Worm (Caenorhabditis elegans) whole organism, L1 larva: ENCODE data around the gene srh-235.

Source experiments
- C16A3.4 ChIP-seq: fragments of 150-350 bp; optimal IDR thresholded peaks from 2 replicates; lab custom pipeline; 2014; ENCODE audit warnings: missing biosample characterization, missing genetic modification characterization
- efl-1 ChIP-seq, 4 experiments: fragments of 150-350 bp; optimal IDR thresholded peaks in 3 of 4; peaks in 1 of 4; 1 replicate in 1 of 4; 2 replicates in 3 of 4; lab custom pipeline; 2014; ENCODE audit warnings: missing biosample characterization in 2 of 4, missing genetic modification characterization in 2 of 4, missing genetic modification reagents in 2 of 4
- egl-27 ChIP-seq, 2 experiments: fragments of 150-350 bp in 1 of 2; sonication (generic microtip); optimal IDR thresholded peaks; 3 replicates each; lab custom pipeline; 2017 to 2018; ENCODE audit warnings: missing biosample characterization in 2 of 2, missing genetic modification characterization in 2 of 2, missing genetic modification reagents in 2 of 2
- grh-1 ChIP-seq: fragments of 200-800 bp; sonication (Bioruptor generic); IDR thresholded peaks from 2 replicates; pipeline ENCODE4 v1.3.6; 2022; ENCODE audit warnings: missing genetic modification reagents, missing genetic modification characterization, missing compliant biosample characterization
- lin-13 ChIP-seq: fragments of 150-350 bp; optimal IDR thresholded peaks from 2 replicates; lab custom pipeline; 2014; ENCODE audit warnings: missing biosample characterization, missing genetic modification reagents, missing genetic modification characterization
- lin-39 ChIP-seq: fragments of 150-350 bp; optimal IDR thresholded peaks from 2 replicates; lab custom pipeline; 2014; ENCODE audit warnings: missing biosample characterization, missing genetic modification reagents, missing genetic modification characterization
- nhr-12 ChIP-seq: sonication (generic microtip); optimal IDR thresholded peaks from 2 replicates; lab custom pipeline; 2017; ENCODE audit warnings: missing biosample characterization, missing genetic modification characterization
- nhr-28 ChIP-seq: fragments of 150-350 bp; optimal IDR thresholded peaks from 2 replicates; lab custom pipeline; 2014; ENCODE audit warnings: missing biosample characterization, missing genetic modification characterization
- nhr-77 ChIP-seq: fragments of 150-350 bp; optimal IDR thresholded peaks from 2 replicates; lab custom pipeline; 2014; ENCODE audit warnings: missing biosample characterization, missing genetic modification characterization
- pax-3 ChIP-seq: fragments of 200-800 bp; sonication (Bioruptor generic); optimal IDR thresholded peaks from 2 replicates; lab custom pipeline; 2018; ENCODE audit warnings: mild to moderate bottlenecking, missing genetic modification characterization, moderate library complexity, missing compliant biosample characterization
- unc-98 ChIP-seq: fragments of 200-800 bp; sonication (Bioruptor generic); IDR thresholded peaks from 2 replicates; pipeline ENCODE4 v1.3.6; 2022; ENCODE audit warnings: missing genetic modification characterization, missing compliant biosample characterization
- zag-1 ChIP-seq: fragments of 150-350 bp; optimal IDR thresholded peaks from 2 replicates; lab custom pipeline; 2014; ENCODE audit warnings: missing biosample characterization, missing genetic modification characterization
- ztf-4 ChIP-seq: fragments of 150-350 bp; optimal IDR thresholded peaks from 2 replicates; lab custom pipeline; 2014; ENCODE audit warnings: missing biosample characterization, missing genetic modification characterization

- no peak for TF ChIP-seq unc-98 (GFP tag; lab: Robert Waterston, UW)
- TF ChIP-seq lin-13 (GFP tag; lab: Kevin White, UChicago): no peak
- no peak for TF ChIP-seq pax-3 (tag; lab: Kevin White, UChicago)
- no peak for TF ChIP-seq ztf-4 (tag; lab: Kevin White, UChicago)
- TF ChIP-seq egl-27 (tag; optimal IDR thresholded peaks at IDR 0.05; lab: Kevin White, UChicago): no peak
- no peak for TF ChIP-seq nhr-77
- TF ChIP-seq nhr-12 (tag; lab: Kevin White, UChicago): no peak
- TF ChIP-seq efl-1 (optimal IDR thresholded peaks at IDR 0.05; lab: Kevin White, UChicago): no peak
- TF ChIP-seq efl-1 (GFP tag; optimal IDR thresholded peaks at IDR 0.05 in 1 of 2; lab: Kevin White, UChicago): no peak
- no peak for TF ChIP-seq grh-1
- no peak for TF ChIP-seq C16A3.4 (tag; lab: Kevin White, UChicago)
- TF ChIP-seq lin-39 (tag; lab: Kevin White, UChicago): no peak
- TF ChIP-seq nhr-28 (tag; lab: Kevin White, UChicago): no peak
- no peak for TF ChIP-seq zag-1 (tag; lab: Kevin White, UChicago)
Measured at ce11 chrV:17466751-17467150, 4.7 kb downstream of the srh-235 start, which contains the start of gene srw-72.
